Worm (Caenorhabditis elegans): Measurements from ENCODE around the gene nhr-166.

Gene nhr-166

DNA sequence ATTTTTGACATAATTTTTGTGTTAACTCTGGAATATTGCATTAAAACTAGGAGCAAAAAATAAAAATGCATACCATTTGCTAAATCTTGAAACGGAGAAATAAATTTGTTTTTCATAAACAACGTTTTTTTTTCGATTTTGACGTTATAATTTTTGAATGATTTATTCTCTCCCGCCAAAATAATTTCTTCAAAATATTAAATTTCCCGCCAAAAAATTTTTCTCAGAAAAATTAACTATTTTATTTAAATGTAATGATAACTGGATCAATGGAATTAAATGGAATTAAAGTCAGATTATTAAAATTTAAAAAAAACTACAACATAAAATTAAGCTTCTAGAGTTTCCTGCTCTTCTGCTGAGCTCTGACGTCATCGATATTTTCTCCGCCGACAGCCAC lies 2.9 kb upstream of the nhr-166 start, which contains the start of gene nep-3:
Gene nep-3, minus strand, starts transcription at position 101 of the 400 bp plus-strand sequence.
- TF ChIP-seq ham-2 (GFP tag; optimal IDR thresholded peaks at IDR 0.05) (no peak), ces-1 (GFP tag; optimal IDR thresholded peaks at IDR 0.05) (no peak), nhr-12 (tag; optimal IDR thresholded peaks at IDR 0.05) (no peak), pha-4 (tag; optimal IDR thresholded peaks at IDR 0.05) (no peak), nhr-76 (tag; optimal IDR thresholded peaks at IDR 0.05) (no peak), sptf-1 (tag; optimal IDR thresholded peaks at IDR 0.05) (no peak), tbx-8 (GFP tag; optimal IDR thresholded peaks at IDR 0.05) (no peak), bed-3 (GFP tag; optimal IDR thresholded peaks at IDR 0.05) (no peak), ceh-43 (GFP tag; optimal IDR thresholded peaks at IDR 0.05) (no peak), nhr-28 (tag; optimal IDR thresholded peaks at IDR 0.05) (no peak), elt-3 (tag; optimal IDR thresholded peaks at IDR 0.05) (no peak), drap-1 (GFP tag; optimal IDR thresholded peaks at IDR 0.05) (no peak), hlh-1 (tag; optimal IDR thresholded peaks at IDR 0.05) (no peak), snpc-4 (tag; optimal IDR thresholded peaks at IDR 0.05) (no peak), unc-39 (tag; optimal IDR thresholded peaks at IDR 0.05) (no peak), ztf-11 (tag; optimal IDR thresholded peaks at IDR 0.05) (no peak)

DNA sequence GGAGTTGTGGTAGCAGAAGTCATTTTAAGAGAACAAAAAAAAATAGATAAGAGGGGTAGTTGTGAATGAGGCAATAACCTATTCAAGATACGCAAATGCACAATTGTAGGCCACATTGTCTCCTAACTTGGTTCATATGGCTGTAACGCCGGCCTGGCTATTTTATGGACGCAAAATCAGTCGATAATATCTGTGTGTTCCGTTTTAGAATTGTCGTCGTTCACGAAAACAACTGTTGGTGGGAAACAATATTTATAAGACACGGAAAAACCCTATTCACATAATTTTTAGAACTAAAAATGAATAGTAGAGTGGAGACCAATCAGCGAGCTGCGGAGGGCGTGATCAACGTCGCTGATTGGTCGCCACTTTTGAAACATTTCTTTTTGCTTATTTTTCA lies 2.2 kb upstream of the nhr-166 start, which contains the start of gene sdz-7:
Gene sdz-7, minus strand, starts transcription at position 101 of the 400 bp plus-strand sequence.
- TF ChIP-seq pha-4 (tag; optimal IDR thresholded peaks at IDR 0.05), result no peak
- no peak for TF ChIP-seq blmp-1 (tag; optimal IDR thresholded peaks at IDR 0.05)
- TF ChIP-seq elt-1 (tag; optimal IDR thresholded peaks at IDR 0.05; ENCODE audit: borderline replicate concordance, insufficient read depth), result no peak
- no peak for TF ChIP-seq mab-5 (tag; optimal IDR thresholded peaks at IDR 0.05)

DNA sequence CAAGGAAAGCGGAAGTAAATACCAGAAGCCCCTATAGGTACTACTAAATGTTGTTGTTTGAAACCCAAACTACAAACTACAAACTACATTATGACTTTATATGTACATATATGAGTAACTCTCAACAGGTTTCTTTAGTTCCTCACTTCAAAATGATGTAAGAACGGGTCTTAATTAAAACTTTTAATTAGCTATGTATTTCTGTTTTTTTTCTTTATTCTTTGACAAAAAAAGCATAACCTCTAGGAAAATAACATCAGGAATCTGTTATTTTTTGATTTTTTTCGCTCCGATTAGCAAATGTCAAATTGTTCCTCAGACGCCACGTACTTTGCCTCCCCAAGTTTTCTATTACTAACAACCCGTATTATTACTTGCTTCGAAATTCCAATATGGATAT lies 1.7 kb upstream of the nhr-166 start, which contains the start of gene srh-250:
Gene srh-250, plus strand, starts transcription at position 301 of the 400 bp plus-strand sequence.
- TF ChIP-seq ceh-83 (GFP tag; optimal IDR thresholded peaks at IDR 0.05), result no peak
- no peak for TF ChIP-seq bed-3 (GFP tag; optimal IDR thresholded peaks at IDR 0.05)
- no peak for TF ChIP-seq mls-2 (tag; optimal IDR thresholded peaks at IDR 0.05)
- no peak for TF ChIP-seq ceh-39 (tag; optimal IDR thresholded peaks at IDR 0.05)

DNA sequence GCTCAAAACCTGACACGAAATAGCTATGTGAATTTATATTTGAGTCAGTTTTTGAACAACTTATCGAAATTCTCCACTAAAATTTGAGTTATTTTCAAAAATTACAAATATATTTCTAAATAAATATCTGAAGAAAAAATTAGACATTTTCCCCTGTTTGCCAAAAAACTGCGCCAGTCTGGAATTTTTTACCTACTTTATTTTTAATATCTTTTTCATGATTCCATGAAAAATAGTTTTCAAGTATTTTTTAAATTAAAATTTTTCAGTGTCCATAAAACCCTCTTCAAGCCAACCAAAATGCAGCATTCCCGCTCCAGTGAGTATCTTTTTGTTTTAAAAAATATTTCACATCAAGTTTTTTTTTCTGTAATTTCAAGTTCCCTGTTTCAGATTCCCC lies 11.1 kb downstream of the nhr-166 start, which contains the start of gene F53C3.8:
Gene F53C3.8, plus strand, starts transcription at position 301 of the 400 bp plus-strand sequence.
- TF ChIP-seq nhr-237 (tag; optimal IDR thresholded peaks at IDR 0.05) (no peak), elt-3 (tag; optimal IDR thresholded peaks at IDR 0.05) (no peak), cnd-1 (tag; optimal IDR thresholded peaks at IDR 0.05) (no peak), lsy-2 (tag; optimal IDR thresholded peaks at IDR 0.05) (no peak), mab-5 (tag; optimal IDR thresholded peaks at IDR 0.05) (no peak), ceh-83 (GFP tag; optimal IDR thresholded peaks at IDR 0.05) (no peak), nhr-12 (tag; optimal IDR thresholded peaks at IDR 0.05) (no peak), pha-4 (tag; optimal IDR thresholded peaks at IDR 0.05) (no peak), bed-3 (GFP tag; optimal IDR thresholded peaks at IDR 0.05) (no peak), lin-32 (GFP tag; optimal IDR thresholded peaks at IDR 0.05) (no peak), flh-1 (GFP tag; optimal IDR thresholded peaks at IDR 0.05) (no peak), lin-13 (tag; optimal IDR thresholded peaks at IDR 0.05) (no peak), M03D4.4 (tag; optimal IDR thresholded peaks at IDR 0.05) (no peak), mep-1 (tag; optimal IDR thresholded peaks at IDR 0.05) (no peak), zip-8 (tag; optimal IDR thresholded peaks at IDR 0.05) (no peak), sem-2 (GFP tag; optimal IDR thresholded peaks at IDR 0.05) (no peak), snpc-4 (tag; optimal IDR thresholded peaks at IDR 0.05) (no peak)

DNA sequence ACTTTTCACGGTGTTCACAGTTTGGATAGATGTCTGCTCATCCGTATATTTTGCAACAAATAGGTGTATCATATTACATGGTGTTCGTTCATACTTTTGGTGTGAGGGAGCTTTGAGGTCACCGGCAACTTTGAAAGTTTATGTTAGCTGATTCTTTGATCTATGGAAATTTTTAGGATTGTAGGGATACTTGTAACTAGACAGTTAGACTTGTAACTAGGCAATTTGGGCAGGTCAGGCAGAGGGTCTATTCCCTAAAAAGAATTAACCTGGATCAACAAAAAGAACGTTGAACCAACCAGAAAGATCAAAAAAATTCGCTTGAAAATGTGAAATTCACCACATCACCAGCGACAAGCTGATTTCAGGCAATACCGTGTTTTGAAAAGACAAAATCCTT lies 13.9 kb downstream of the nhr-166 start:
- TF ChIP-seq elt-1 (tag; optimal IDR thresholded peaks at IDR 0.05; ENCODE audit: borderline replicate concordance, insufficient read depth) (no peak), mab-5 (tag; optimal IDR thresholded peaks at IDR 0.05) (no peak), hlh-1 (tag; optimal IDR thresholded peaks at IDR 0.05) (no peak), M03D4.4 (tag; optimal IDR thresholded peaks at IDR 0.05) (no peak), unc-62 (GFP tag; optimal IDR thresholded peaks at IDR 0.05) (no peak), blmp-1 (tag; optimal IDR thresholded peaks at IDR 0.05) (no peak), ztf-11 (tag; optimal IDR thresholded peaks at IDR 0.05) (no peak), mep-1 (tag; optimal IDR thresholded peaks at IDR 0.05) (no peak)

Data from whole organism, mixed stage, embryonic.